Fruit fly (Drosophila melanogaster) whole organism, wandering third instar larva: Measurements from ENCODE around the gene Dyro.

Experiments
- Abd-B ChIP-seq: fragments of >200 bp; optimal IDR thresholded peaks from 2 replicates; lab custom pipeline; 2017; ENCODE audit warnings: missing biosample characterization, missing genetic modification characterization
- CG32264 ChIP-seq: fragments of 200-800 bp; sonication (Bioruptor generic); optimal IDR thresholded peaks from 2 replicates; lab custom pipeline; 2016; ENCODE audit warnings: missing biosample characterization, missing genetic modification characterization
- CG9705 ChIP-seq: fragments of 200-800 bp; sonication (Bioruptor generic); optimal IDR thresholded peaks from 2 replicates; lab custom pipeline; 2018; ENCODE audit warnings: missing biosample characterization, mild to moderate bottlenecking, missing genetic modification characterization
- CrebA ChIP-seq: fragments of 200-800 bp; sonication (Bioruptor generic); optimal IDR thresholded peaks from 2 replicates; lab custom pipeline; 2016; ENCODE audit warnings: missing biosample characterization, mild to moderate bottlenecking, missing genetic modification characterization, borderline replicate concordance
- Dfd ChIP-seq: fragments of >200 bp; optimal IDR thresholded peaks from 2 replicates; lab custom pipeline; 2017; ENCODE audit warnings: missing biosample characterization, missing genetic modification characterization
- Dif ChIP-seq: fragments of 200-275, 200-300 bp; sonication (Bioruptor generic); optimal IDR thresholded peaks from 2 replicates; lab custom pipeline; 2018; ENCODE audit warnings: missing biosample characterization, missing genetic modification characterization; ENCODE audit not compliant: partially characterized antibody
- GATAd ChIP-seq: sonication (Bioruptor generic); optimal IDR thresholded peaks from 2 replicates; lab custom pipeline; 2016; ENCODE audit warnings: missing biosample characterization, missing genetic modification characterization
- HLH106 ChIP-seq: fragments of 200-800 bp; optimal IDR thresholded peaks from 3 replicates; lab custom pipeline; 2019; ENCODE audit warnings: missing biosample characterization, mild to moderate bottlenecking, missing genetic modification characterization, moderate library complexity
- Hnf4 ChIP-seq: fragments of 200-800 bp; sonication (Bioruptor generic); optimal IDR thresholded peaks from 2 replicates; lab custom pipeline; 2016; ENCODE audit warnings: missing biosample characterization, mild to moderate bottlenecking, missing genetic modification characterization
- Hr78 ChIP-seq: fragments of >200 bp; optimal IDR thresholded peaks from 2 replicates; lab custom pipeline; 2017; ENCODE audit warnings: missing biosample characterization, missing genetic modification characterization
- Hr83 ChIP-seq: fragments of 200-300 bp; sonication (Bioruptor generic); optimal IDR thresholded peaks from 2 replicates; lab custom pipeline; 2016; ENCODE audit warnings: missing biosample characterization, mild to moderate bottlenecking, missing genetic modification characterization, moderate library complexity; ENCODE audit not compliant: poor library complexity, severe bottlenecking
- Jra ChIP-seq: sonication (Bioruptor generic); optimal IDR thresholded peaks from 2 replicates; lab custom pipeline; 2016; ENCODE audit warnings: missing biosample characterization, missing genetic modification characterization
- Mio ChIP-seq: sonication (Bioruptor generic); optimal IDR thresholded peaks from 2 replicates; lab custom pipeline; 2016; ENCODE audit warnings: missing biosample characterization, missing genetic modification characterization
- Myc ChIP-seq: fragments of >200 bp; optimal IDR thresholded peaks from 2 replicates; lab custom pipeline; 2017
- N ChIP-seq: fragments of >200 bp; optimal IDR thresholded peaks from 2 replicates; lab custom pipeline; 2018; ENCODE audit warnings: missing biosample characterization, missing external identifiers, missing genetic modification characterization
- OdsH ChIP-seq: fragments of 200-800 bp; sonication (Bioruptor generic); optimal IDR thresholded peaks from 2 replicates; lab custom pipeline; 2016; ENCODE audit warnings: missing biosample characterization, mild to moderate bottlenecking, missing genetic modification characterization
- Rel ChIP-seq, 2 experiments: fragments of 200-800 bp; sonication (Bioruptor generic) in 1 of 2; optimal IDR thresholded peaks; 2 replicates in 1 of 2; 3 replicates in 1 of 2; lab custom pipeline; 2016 to 2019; ENCODE audit warnings: mild to moderate bottlenecking in 2 of 2, missing biosample characterization in 2 of 2, missing genetic modification characterization in 2 of 2, moderate library complexity in 1 of 2
- Sp1 ChIP-seq: fragments of 200-800 bp; sonication (Bioruptor generic); optimal IDR thresholded peaks from 3 replicates; lab custom pipeline; 2019; ENCODE audit warnings: missing biosample characterization, mild to moderate bottlenecking, missing genetic modification characterization, moderate library complexity
- Vsx2 ChIP-seq: fragments of 200-300, 225-300 bp; sonication (Bioruptor generic); optimal IDR thresholded peaks from 2 replicates; lab custom pipeline; 2018; ENCODE audit warnings: missing biosample characterization, missing genetic modification characterization; ENCODE audit not compliant: partially characterized antibody
- br ChIP-seq: fragments of 200-800 bp; sonication (Bioruptor generic); optimal IDR thresholded peaks from 2 replicates; lab custom pipeline; 2016; ENCODE audit warnings: missing biosample characterization, missing genetic modification characterization
- brk ChIP-seq: fragments of 200-800 bp; sonication (Bioruptor generic); optimal IDR thresholded peaks from 2 replicates; lab custom pipeline; 2016; ENCODE audit warnings: missing biosample characterization, mild to moderate bottlenecking, missing genetic modification characterization
- dl ChIP-seq, 2 experiments: fragments of 175-275, 200-275 bp in 1 of 2; fragments of 200-275 bp in 1 of 2; sonication (Bioruptor generic); optimal IDR thresholded peaks; lab custom pipeline; 2018; ENCODE audit warnings: mild to moderate bottlenecking in 2 of 2, missing biosample characterization in 2 of 2, missing genetic modification characterization in 2 of 2, moderate library complexity in 2 of 2; ENCODE audit not compliant: partially characterized antibody in 2 of 2, insufficient read depth in 1 of 2
- dmrt93B ChIP-seq: fragments of 200-800 bp; sonication (Bioruptor generic); optimal IDR thresholded peaks from 2 replicates; lab custom pipeline; 2018; ENCODE audit warnings: missing biosample characterization, mild to moderate bottlenecking, missing genetic modification characterization
- dsf ChIP-seq: sonication (Bioruptor generic); optimal IDR thresholded peaks from 2 replicates; lab custom pipeline; 2016; ENCODE audit warnings: missing biosample characterization, missing genetic modification characterization, borderline replicate concordance
- ey ChIP-seq: fragments of 200-800 bp; sonication (Bioruptor generic); optimal IDR thresholded peaks from 2 replicates; lab custom pipeline; 2016; ENCODE audit warnings: missing biosample characterization, missing genetic modification characterization
- foxo ChIP-seq, 2 experiments: fragments of 200-800 bp; sonication (Bioruptor generic); optimal IDR thresholded peaks; 2 replicates in 1 of 2; 3 replicates in 1 of 2; lab custom pipeline; 2016 to 2017; ENCODE audit warnings: missing biosample characterization in 2 of 2, missing genetic modification characterization in 2 of 2
- fru ChIP-seq: fragments of 200-800 bp; sonication (Bioruptor generic); optimal IDR thresholded peaks from 3 replicates; lab custom pipeline; 2016; ENCODE audit warnings: missing biosample characterization, mild to moderate bottlenecking, missing genetic modification characterization
- h ChIP-seq: fragments of 200-800 bp; sonication (Bioruptor generic); optimal IDR thresholded peaks from 3 replicates; lab custom pipeline; 2016; ENCODE audit warnings: missing biosample characterization, mild to moderate bottlenecking, missing genetic modification characterization
- jim ChIP-seq: fragments of 175-275, 200-325 bp; sonication (Bioruptor generic); optimal IDR thresholded peaks from 2 replicates; lab custom pipeline; 2016; ENCODE audit warnings: missing biosample characterization, mild to moderate bottlenecking, missing genetic modification characterization
- lola ChIP-seq: fragments of >200 bp; optimal IDR thresholded peaks from 2 replicates; lab custom pipeline; 2017; ENCODE audit warnings: missing biosample characterization, missing genetic modification characterization
- pan ChIP-seq: fragments of >200 bp; optimal IDR thresholded peaks from 2 replicates; lab custom pipeline; 2017
- psq ChIP-seq: fragments of 200-800 bp; sonication (Bioruptor generic); optimal IDR thresholded peaks from 3 replicates; lab custom pipeline; 2017; ENCODE audit warnings: missing biosample characterization, mild to moderate bottlenecking, missing genetic modification characterization, moderate library complexity
- rgr ChIP-seq: fragments of 200-800 bp; sonication (Bioruptor generic); optimal IDR thresholded peaks from 3 replicates; lab custom pipeline; 2016; ENCODE audit warnings: missing biosample characterization, mild to moderate bottlenecking, missing genetic modification characterization
- sage ChIP-seq: fragments of 200-800 bp; sonication (Bioruptor generic); optimal IDR thresholded peaks from 2 replicates; lab custom pipeline; 2016; ENCODE audit warnings: missing biosample characterization, mild to moderate bottlenecking, missing genetic modification characterization
- sv ChIP-seq: fragments of 200-800 bp; sonication (Bioruptor generic); optimal IDR thresholded peaks from 3 replicates; lab custom pipeline; 2016; ENCODE audit warnings: missing biosample characterization, missing genetic modification characterization
- tai ChIP-seq: sonication (Bioruptor generic); optimal IDR thresholded peaks from 2 replicates; lab custom pipeline; 2016; ENCODE audit warnings: missing biosample characterization, missing genetic modification characterization
- usp ChIP-seq: fragments of >200 bp; optimal IDR thresholded peaks from 2 replicates; lab custom pipeline; 2017; ENCODE audit warnings: missing biosample characterization, missing genetic modification characterization
- woc ChIP-seq: sonication (Bioruptor generic); optimal IDR thresholded peaks from 2 replicates; lab custom pipeline; 2016; ENCODE audit warnings: missing biosample characterization, mild to moderate bottlenecking, missing genetic modification characterization

Dyro gene

DNA sequence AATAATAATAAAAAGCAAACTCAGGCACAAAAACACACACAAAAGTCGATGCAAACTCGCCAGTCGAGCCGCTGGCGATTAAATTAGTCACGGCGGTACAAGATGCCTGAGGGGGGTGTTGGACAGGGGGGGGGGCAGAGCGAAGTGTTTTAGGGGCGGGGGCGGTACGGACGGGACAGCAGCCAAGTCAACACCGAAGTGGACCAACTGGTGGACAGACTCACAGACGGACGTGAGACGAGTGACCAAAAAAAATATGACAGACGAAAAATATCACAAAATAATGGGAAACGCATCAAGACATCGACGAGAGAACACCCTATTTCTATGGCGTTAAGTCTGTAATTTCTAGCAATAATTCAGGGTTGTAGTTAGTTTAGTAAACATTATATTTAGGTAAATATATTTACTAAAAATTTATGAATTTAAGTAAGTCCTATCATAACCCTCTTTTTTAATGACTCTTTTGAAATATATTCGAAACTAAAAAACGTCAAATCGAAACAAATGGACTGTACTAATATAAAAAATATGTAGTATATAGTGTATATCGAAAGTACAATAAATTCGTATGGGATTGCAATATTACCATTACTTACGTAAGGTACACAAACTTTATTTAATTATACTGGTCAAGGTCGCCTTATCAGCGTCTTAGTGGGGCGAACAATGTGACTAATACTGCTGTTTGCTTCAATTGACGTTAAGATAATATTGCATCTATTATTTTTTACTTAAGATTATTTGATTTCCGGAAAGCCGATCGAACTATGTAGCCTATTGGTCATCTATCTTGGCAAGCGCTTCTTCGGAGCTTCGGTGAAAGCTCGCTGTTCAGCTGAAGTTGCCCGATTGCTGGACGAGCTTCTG is 4.2 kb downstream of the Dyro start:
- TF ChIP-seq Mio (GFP tag; lab: Kevin White, UChicago) (no peak), Dfd (GFP tag; lab: Kevin White, UChicago) (no peak), brk (GFP tag; lab: Kevin White, UChicago) (no peak), dl (GFP tag; optimal IDR thresholded peaks at IDR 0.05; lab: Kevin White, UChicago; ENCODE audit: insufficient read depth in 1 of 2, partially characterized antibody in 2 of 2) (no peak), OdsH (GFP tag; lab: Kevin White, UChicago) (peak; percentile 2), Jra (GFP tag; lab: Kevin White, UChicago) (no peak), Abd-B (GFP tag; lab: Kevin White, UChicago) (no peak), ey (no peak), Hr78 (GFP tag; lab: Kevin White, UChicago) (no peak), Rel (GFP tag; optimal IDR thresholded peaks at IDR 0.05; lab: Kevin White, UChicago) (no peak), Rel (tag; optimal IDR thresholded peaks at IDR 0.05; lab: Kevin White, UChicago) (peak; percentile 14), jim (GFP tag; lab: Kevin White, UChicago) (no peak), dmrt93B (GFP tag; lab: Kevin White, UChicago) (no peak), psq (no peak), sage (no peak), GATAd (GFP tag; lab: Kevin White, UChicago) (no peak), dsf (GFP tag; lab: Kevin White, UChicago) (no peak), foxo (GFP tag; optimal IDR thresholded peaks at IDR 0.05; lab: Kevin White, UChicago) (peak in 1 of 2 experiments; percentile 13), tai (no peak), lola (GFP tag; lab: Kevin White, UChicago) (no peak), Vsx2 (GFP tag; lab: Kevin White, UChicago) (no peak), pan (no peak), h (no peak), Myc (lab: Kevin White, UChicago) (no peak), HLH106 (tag; lab: Kevin White, UChicago) (peak; percentile 9), CG9705 (GFP tag; lab: Kevin White, UChicago) (no peak), N (no peak), Hnf4 (GFP tag; lab: Kevin White, UChicago) (no peak), woc (GFP tag; lab: Kevin White, UChicago) (no peak), Sp1 (GFP tag; lab: Kevin White, UChicago) (no peak), CG32264 (GFP tag; lab: Kevin White, UChicago) (no peak), Hr83 (GFP tag; lab: Kevin White, UChicago) (no peak), sv (GFP tag; lab: Kevin White, UChicago) (no peak), usp (GFP tag; lab: Kevin White, UChicago) (no peak), rgr (GFP tag; lab: Kevin White, UChicago) (peak; percentile 23), Dif (GFP tag; lab: Kevin White, UChicago) (no peak), CrebA (GFP tag; lab: Kevin White, UChicago) (no peak), fru (GFP tag; lab: Kevin White, UChicago) (no peak), br (no peak)

DNA sequence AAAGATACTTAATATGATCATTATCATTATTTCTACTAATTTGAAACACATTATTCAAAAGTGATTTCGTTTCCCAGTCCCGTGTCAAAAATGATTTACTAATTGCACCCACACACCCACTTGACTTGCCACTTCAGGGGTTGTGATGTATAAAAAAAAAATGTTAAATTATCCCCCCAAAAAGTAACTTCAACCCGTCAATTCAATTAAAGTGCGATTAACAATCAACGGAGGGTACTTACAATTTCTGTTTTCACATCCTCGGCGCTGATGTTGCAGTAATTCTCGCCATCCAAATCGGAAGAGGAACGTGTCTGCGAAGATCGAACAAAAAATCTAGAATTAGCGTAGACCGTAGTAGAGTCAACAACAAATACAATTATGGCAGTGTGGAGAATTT is 4.9 kb downstream of the Dyro start:
- TF ChIP-seq Hr83 (GFP tag; lab: Kevin White, UChicago), result no peak
- no peak for TF ChIP-seq OdsH (GFP tag; lab: Kevin White, UChicago)
